Fruit fly (Drosophila melanogaster): ENCODE measurements around the gene Ref1.

Gene Ref1

dm6 chr3R:7067092-7067491, 13.1 kb downstream of the Ref1 start, which contains the start of the genes CG1105 and CG1965 (continued):
- TF ChIP-seq CG15514 (GFP tag; optimal IDR thresholded peaks at IDR 0.05), result peak; percentile 91
- peak; percentile 70 for TF ChIP-seq CG15011 (GFP tag; optimal IDR thresholded peaks at IDR 0.05)
- peak; percentile 89 for TF ChIP-seq NfI (GFP tag; optimal IDR thresholded peaks at IDR 0.05)
- peak; percentile 96 for TF ChIP-seq CG2712 (tag; optimal IDR thresholded peaks at IDR 0.05)
- TF ChIP-seq CG4424 (GFP tag; optimal IDR thresholded peaks at IDR 0.05), result peak; percentile 95
- peak; percentile 96 for TF ChIP-seq HmgZ (tag; optimal IDR thresholded peaks at IDR 0.05)
- peak; percentile 86 for TF ChIP-seq wor (GFP tag; IDR thresholded peaks at IDR 0.05)
- TF ChIP-seq klu (GFP tag; IDR thresholded peaks at IDR 0.05), result peak; percentile 94
- TF ChIP-seq CG12155 (GFP tag; optimal IDR thresholded peaks at IDR 0.05), result peak; percentile 94
- peak; percentile 91 for TF ChIP-seq ase (GFP tag; IDR thresholded peaks at IDR 0.05)
- TF ChIP-seq CG17829 (tag; optimal IDR thresholded peaks at IDR 0.05), result peak; percentile 95
- TF ChIP-seq jigr1 (GFP tag; IDR thresholded peaks at IDR 0.05), result peak; percentile 82; the same call in 2 of the 3 replicates
- TF ChIP-seq Spps (tag; optimal IDR thresholded peaks at IDR 0.05), result peak; percentile 87
- peak; percentile 94 for TF ChIP-seq nerfin-2 (GFP tag; IDR thresholded peaks at IDR 0.05; ENCODE audit: partially characterized antibody)
- TF ChIP-seq CG6689 (GFP tag; IDR thresholded peaks at IDR 0.05), result peak; percentile 93
- TF ChIP-seq disco-r (GFP tag; optimal IDR thresholded peaks at IDR 0.05), result peak; percentile 82
- peak; percentile 90 for TF ChIP-seq E2f1 (GFP tag; IDR thresholded peaks at IDR 0.05)
- TF ChIP-seq tup (GFP tag; optimal IDR thresholded peaks at IDR 0.05), result peak; percentile 86
- TF ChIP-seq so (GFP tag; IDR thresholded peaks at IDR 0.05), result peak; percentile 79
- TF ChIP-seq CG12391 (tag; optimal IDR thresholded peaks at IDR 0.05), result peak; percentile 97
- TF ChIP-seq Fer1 (GFP tag; optimal IDR thresholded peaks at IDR 0.05), result peak; percentile 86
- peak; percentile 64 for TF ChIP-seq hkb (optimal IDR thresholded peaks at IDR 0.05)
- peak; percentile 84 for TF ChIP-seq hkb (GFP tag; IDR thresholded peaks at IDR 0.05)
- peak; percentile 87 for TF ChIP-seq tna (GFP tag; IDR thresholded peaks at IDR 0.05; ENCODE audit: partially characterized antibody)
- peak; percentile 93 for TF ChIP-seq Lhr (GFP tag; optimal IDR thresholded peaks at IDR 0.05)
- TF ChIP-seq Lpt (GFP tag; optimal IDR thresholded peaks at IDR 0.05), result no peak
- peak; percentile 88 for TF ChIP-seq CG13123 (GFP tag; optimal IDR thresholded peaks at IDR 0.05)
- peak; percentile 92 for TF ChIP-seq al (GFP tag; IDR thresholded peaks at IDR 0.05)
- peak; percentile 96 for TF ChIP-seq CG34422 (GFP tag; IDR thresholded peaks at IDR 0.05)
- peak; percentile 91 for TF ChIP-seq CG10543 (GFP tag; optimal IDR thresholded peaks at IDR 0.05)
- peak; percentile 98 for TF ChIP-seq CG9932 (GFP tag; IDR thresholded peaks at IDR 0.05)
- TF ChIP-seq Oaz (GFP tag; IDR thresholded peaks at IDR 0.05), result peak; percentile 91
- TF ChIP-seq Hmr (GFP tag; optimal IDR thresholded peaks at IDR 0.05), result peak; percentile 94
- TF ChIP-seq NC2α (GFP tag; optimal IDR thresholded peaks at IDR 0.05), result peak; percentile 79
- peak; percentile 68 for TF ChIP-seq pb (GFP tag; optimal IDR thresholded peaks at IDR 0.05)
- TF ChIP-seq gcm (GFP tag; optimal IDR thresholded peaks at IDR 0.05), result peak; percentile 85
- peak; percentile 88 for TF ChIP-seq mld (GFP tag; IDR thresholded peaks at IDR 0.05; ENCODE audit: partially characterized antibody)
- TF ChIP-seq CG12219 (GFP tag; optimal IDR thresholded peaks at IDR 0.05), result peak; percentile 70
- peak; percentile 69 for TF ChIP-seq dati (GFP tag; IDR thresholded peaks at IDR 0.05)
- TF ChIP-seq Mrtf (GFP tag; IDR thresholded peaks at IDR 0.05), result peak; percentile 89
- peak; percentile 88 for TF ChIP-seq Meics (GFP tag; optimal IDR thresholded peaks at IDR 0.05)
- TF ChIP-seq MTF-1 (GFP tag; optimal IDR thresholded peaks at IDR 0.05; ENCODE audit: borderline replicate concordance), result peak; percentile 53
- no peak for TF ChIP-seq CG13894 (tag; optimal IDR thresholded peaks at IDR 0.05)
- peak; percentile 79 for TF ChIP-seq wdn (GFP tag; IDR thresholded peaks at IDR 0.05)
- peak; percentile 94 for TF ChIP-seq CG7786 (GFP tag; optimal IDR thresholded peaks at IDR 0.05)
- peak; percentile 100 for TF ChIP-seq Doc3 (GFP tag; IDR thresholded peaks at IDR 0.05; ENCODE audit: partially characterized antibody)
- peak; percentile 78 for TF ChIP-seq CG17912 (GFP tag; optimal IDR thresholded peaks at IDR 0.05)
- TF ChIP-seq Atf3 (GFP tag; optimal IDR thresholded peaks at IDR 0.05), result peak; percentile 88
- peak; percentile 92 for TF ChIP-seq grau (tag; optimal IDR thresholded peaks at IDR 0.05)
- TF ChIP-seq Gug (GFP tag; IDR thresholded peaks at IDR 0.05), result peak; percentile 94; the same call in 3 of the 4 replicates
- TF ChIP-seq CG31441 (GFP tag; IDR thresholded peaks at IDR 0.05), result peak; percentile 85

All from whole organism, embryonic.